Worm (Caenorhabditis elegans) whole organism, midembryonic: ENCODE measurements around the gene fox-1.

Source experiments
- klf-2 ChIP-seq: fragments of 200-800 bp; sonication (Bioruptor generic); conservative IDR thresholded peaks from 2 replicates; pipeline ENCODE4 v1.3.6; 2022; ENCODE audit warnings: missing genetic modification reagents, missing genetic modification characterization, missing compliant biosample characterization
- ztf-29 ChIP-seq: fragments of 200-800 bp; sonication (Bioruptor generic); IDR thresholded peaks from 2 replicates; pipeline ENCODE4 v1.3.6; 2022; ENCODE audit warnings: missing genetic modification reagents, missing genetic modification characterization, missing compliant biosample characterization

ce11 chrX:2457461-2457860 is 2.2 kb downstream of the fox-1 start:
- no peak for TF ChIP-seq ztf-29
- no peak for TF ChIP-seq klf-2 (GFP tag; lab: Robert Waterston, UW)
